Worm (Caenorhabditis elegans) whole organism, L4/young adult: ENCODE data around the gene vps-37.

ENCODE experiments used
- W03F9.2 ChIP-seq: fragments of 150-350 bp; optimal IDR thresholded peaks from 2 replicates; lab custom pipeline; 2014; ENCODE audit warnings: missing biosample characterization, missing genetic modification characterization
- dao-5 ChIP-seq: sonication (generic microtip); optimal IDR thresholded peaks from 2 replicates; lab custom pipeline; 2016; ENCODE audit warnings: missing genotype, missing genetic modification characterization, moderate library complexity, missing compliant biosample characterization
- him-1 ChIP-seq: sonication (generic microtip); optimal IDR thresholded peaks from 2 replicates; lab custom pipeline; 2016; ENCODE audit warnings: missing genotype, missing genetic modification reagents, missing genetic modification characterization, missing compliant biosample characterization

vps-37 gene

DNA sequence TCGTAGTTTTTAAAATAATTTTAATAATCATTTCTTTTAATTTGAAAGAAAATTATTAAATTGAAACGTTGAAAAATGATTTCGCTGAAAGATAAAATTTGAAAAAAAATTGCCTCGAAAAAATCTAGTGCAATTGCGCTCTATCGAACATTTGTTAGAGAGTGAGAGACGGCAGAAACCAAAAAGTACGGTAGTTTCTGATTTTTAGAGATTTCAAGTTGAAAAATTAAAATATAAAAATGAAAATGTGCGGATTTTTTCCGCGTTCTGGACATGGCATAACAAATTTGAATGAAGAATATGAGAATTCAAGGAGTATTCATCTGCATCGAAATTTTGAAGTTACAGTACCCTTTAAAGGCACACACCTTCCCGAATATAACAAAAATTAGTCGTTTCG is 26.9 kb downstream of the vps-37 start:
- TF ChIP-seq dao-5 (tag; lab: Kevin White, UChicago) (no peak), him-1 (no peak), W03F9.2 (tag; lab: Kevin White, UChicago) (no peak)

ce11 chrV:5620040-5620439 is 27.5 kb downstream of the vps-37 start, which contains the start of gene memb-2:
Gene memb-2 (minus strand): TSS chrV:5620140.
- TF ChIP-seq him-1 (no peak), W03F9.2 (tag; lab: Kevin White, UChicago) (no peak), dao-5 (tag; lab: Kevin White, UChicago) (no peak)

DNA sequence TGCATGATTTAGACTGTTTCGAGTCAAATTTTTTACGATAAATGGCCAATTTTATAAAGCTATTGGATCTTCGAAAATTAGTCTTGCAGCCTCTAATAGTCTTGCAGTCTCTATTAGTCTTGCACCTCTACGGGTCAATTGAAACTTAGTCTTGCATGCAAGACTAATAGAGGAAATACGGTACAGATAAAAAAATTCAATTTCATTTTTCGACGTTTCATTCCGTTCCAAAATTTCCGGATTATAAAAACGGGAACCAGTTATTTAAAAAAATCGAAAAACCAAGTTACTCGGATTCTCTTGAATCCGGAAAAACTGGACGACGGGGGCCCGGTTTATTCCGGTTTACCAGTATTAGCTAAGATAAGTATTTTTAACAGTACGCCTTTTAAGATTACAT is 28.9 kb downstream of the vps-37 start, which contains the start of gene M03E7.1:
Gene M03E7.1, plus strand, starts transcription at position 301 of the 400 bp plus-strand sequence.
- TF ChIP-seq him-1 (no peak), dao-5 (tag; lab: Kevin White, UChicago) (no peak), W03F9.2 (tag; lab: Kevin White, UChicago) (no peak)

DNA sequence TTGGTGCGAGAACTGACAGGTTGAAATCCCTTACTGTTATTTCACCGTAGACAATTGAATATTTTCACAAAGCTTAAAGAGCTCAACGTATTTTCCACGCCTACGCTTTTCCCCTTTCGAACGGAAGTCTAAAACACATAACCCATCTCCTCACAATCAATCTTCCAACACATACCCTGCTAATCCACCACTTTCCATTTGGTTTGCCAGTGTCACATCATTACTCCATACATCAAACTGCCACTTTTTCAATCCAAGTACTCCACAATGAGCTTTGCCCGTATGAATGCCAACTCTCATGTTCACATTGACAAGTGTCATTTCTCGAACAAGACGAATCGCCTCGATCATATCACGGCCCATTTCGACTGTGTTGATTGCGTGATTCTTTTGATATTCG is 35.5 kb downstream of the vps-37 start:
- TF ChIP-seq W03F9.2 (tag; lab: Kevin White, UChicago) = no peak
- TF ChIP-seq dao-5 (tag; lab: Kevin White, UChicago) = no peak
- no peak for TF ChIP-seq him-1

DNA sequence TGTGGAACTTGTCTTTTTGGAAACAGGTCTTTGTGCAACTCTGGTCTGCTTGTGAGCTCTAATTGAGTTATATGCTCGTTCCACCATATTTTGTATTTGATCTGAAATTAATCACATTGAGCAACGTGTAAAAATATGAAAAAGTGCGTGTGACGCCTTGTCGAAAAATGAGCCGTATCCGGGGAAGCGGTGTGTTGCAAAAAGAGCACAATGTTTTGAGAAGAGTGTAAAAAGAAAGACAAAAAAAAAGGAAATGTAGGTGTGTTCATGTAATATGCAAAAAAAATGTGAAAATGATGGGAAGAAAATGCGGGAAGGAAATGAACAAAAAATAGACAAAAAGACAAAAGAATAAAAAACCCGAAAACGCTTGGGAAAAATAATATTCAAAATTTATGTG is 38.3 kb downstream of the vps-37 start, which contains the start of gene acy-4:
Gene acy-4, minus strand, starts transcription at position 101 of the 400 bp plus-strand sequence.
- TF ChIP-seq him-1 = no peak
- no peak for TF ChIP-seq dao-5 (tag; lab: Kevin White, UChicago)
- TF ChIP-seq W03F9.2 (tag; lab: Kevin White, UChicago) = no peak

DNA sequence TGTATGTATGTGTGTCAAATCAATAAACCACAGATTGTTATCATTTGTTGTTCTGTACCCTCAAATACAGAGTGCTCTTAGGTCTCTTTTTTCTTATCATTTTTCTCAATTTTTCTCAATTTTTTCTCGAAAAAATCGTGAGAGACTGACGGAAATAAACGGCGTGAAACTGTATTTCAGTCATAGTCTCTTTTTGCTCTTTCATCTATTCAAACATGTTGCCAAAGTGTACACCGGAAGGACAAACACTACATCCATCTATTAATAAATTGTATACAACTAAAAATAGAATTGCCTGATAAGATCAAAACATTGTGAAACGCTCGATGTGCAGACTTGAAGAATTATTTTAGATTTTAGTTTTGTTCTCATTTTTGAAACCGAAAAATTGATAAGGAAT is 41.9 kb downstream of the vps-37 start:
- no peak for TF ChIP-seq him-1
- no peak for TF ChIP-seq dao-5 (tag; lab: Kevin White, UChicago)
- TF ChIP-seq W03F9.2 (tag; lab: Kevin White, UChicago) = no peak
